In the genomic region with DNA sequence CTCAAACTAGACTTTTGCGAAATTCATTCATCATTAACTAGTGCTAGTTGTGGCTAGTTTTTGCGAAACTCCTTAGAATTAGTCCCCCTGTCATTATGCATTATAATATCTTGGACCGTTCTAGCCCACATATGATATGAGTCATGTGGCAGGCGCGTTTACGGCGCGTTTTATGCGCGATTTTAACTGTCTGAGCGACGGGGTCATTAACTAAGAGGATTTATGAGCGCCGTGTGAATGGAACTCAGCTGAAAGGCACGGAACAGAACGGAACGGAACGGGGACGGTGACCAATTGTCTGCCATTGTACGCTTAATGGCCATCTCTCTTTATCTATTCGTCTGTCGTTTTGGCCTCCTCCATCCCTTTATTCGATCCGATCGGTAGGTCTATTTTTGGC, we compare ENCODE assay signal across 1 fruit fly cellular context.
TF ChIP-seq lines count a peak whose summit lies in the region.

No protein-coding gene starts in this region.

TF ChIP-seq in whole organism, embryonic, 481 proteins besides CTCF, POLR2A, EP300 and RAD21 (continued from another document):
- TF ChIP-seq vnd (GFP tag; IDR thresholded peaks at IDR 0.05; lab: Robert Waterston, UW; ENCODE audit: partially characterized antibody) (no peak), sr (GFP tag; IDR thresholded peaks at IDR 0.05; lab: Robert Waterston, UW) (no peak), Awh (GFP tag; IDR thresholded peaks at IDR 0.05; lab: Robert Waterston, UW) (no peak), zen (tag; optimal IDR thresholded peaks at IDR 0.05; lab: Kevin White, UChicago) (peak; percentile 78), ci (GFP tag; IDR thresholded peaks at IDR 0.05; lab: Robert Waterston, UW) (peak; percentile 18; the same call in 1 of the 3 replicates), CG10654 (GFP tag; optimal IDR thresholded peaks at IDR 0.05; lab: Kevin White, UChicago) (no peak), ato (GFP tag; IDR thresholded peaks at IDR 0.05; lab: Robert Waterston, UW; ENCODE audit: partially characterized antibody) (no peak), Oaz (GFP tag; IDR thresholded peaks at IDR 0.05; lab: Robert Waterston, UW) (no peak), CG10321 (GFP tag; IDR thresholded peaks at IDR 0.05; lab: Robert Waterston, UW) (no peak), CG2116 (GFP tag; optimal IDR thresholded peaks at IDR 0.05; lab: Kevin White, UChicago) (no peak), eve (GFP tag; optimal IDR thresholded peaks at IDR 0.05; lab: Kevin White, UChicago) (no peak), CG31365 (tag; optimal IDR thresholded peaks at IDR 0.05; lab: Kevin White, UChicago) (no peak), CG15073 (GFP tag; optimal IDR thresholded peaks at IDR 0.05; lab: Kevin White, UChicago) (no peak), ac (GFP tag; optimal IDR thresholded peaks at IDR 0.05; lab: Kevin White, UChicago) (no peak), CG5180 (GFP tag; optimal IDR thresholded peaks at IDR 0.05; lab: Kevin White, UChicago) (no peak), mam (GFP tag; optimal IDR thresholded peaks at IDR 0.05; lab: Kevin White, UChicago) (no peak), Mrtf (GFP tag; IDR thresholded peaks at IDR 0.05; lab: Robert Waterston, UW) (no peak), exex (tag; optimal IDR thresholded peaks at IDR 0.05; lab: Kevin White, UChicago) (no peak)
